Fruit fly (Drosophila melanogaster) whole organism, embryonic: Measurements from ENCODE around the gene yellow-e2.
A peak's percentile ranks its signal among the peaks of the same experiment; 100 is the strongest.

Experiments used
- Atf-2 ChIP-seq: fragments of 200-800 bp; sonication (Bioruptor generic); optimal IDR thresholded peaks from 2 replicates; lab custom pipeline; 2016; ENCODE audit warnings: missing biosample characterization, missing genetic modification characterization
- CG10209 ChIP-seq: fragments of 200-800 bp; sonication (Bioruptor generic); optimal IDR thresholded peaks from 3 replicates; lab custom pipeline; 2017; ENCODE audit warnings: missing biosample characterization, mild to moderate bottlenecking, missing genetic modification characterization, missing genetic modification reagents
- CG12744 ChIP-seq: fragments of 200-800 bp; sonication (Bioruptor generic); optimal IDR thresholded peaks from 2 replicates; lab custom pipeline; 2016; ENCODE audit warnings: missing biosample characterization, missing genetic modification characterization
- CG12769 ChIP-seq: fragments of 200-800 bp; sonication (Bioruptor generic); optimal IDR thresholded peaks from 2 replicates; lab custom pipeline; 2019; ENCODE audit warnings: missing biosample characterization, mild to moderate bottlenecking, missing genetic modification characterization, moderate library complexity
- CG12942 ChIP-seq: fragments of 200-800 bp; sonication (Bioruptor generic); optimal IDR thresholded peaks from 3 replicates; lab custom pipeline; 2016; ENCODE audit warnings: missing biosample characterization, missing genetic modification characterization
- CG1603 ChIP-seq: fragments of 200-800 bp; sonication (Bioruptor generic); optimal IDR thresholded peaks from 2 replicates; lab custom pipeline; 2019; ENCODE audit warnings: missing biosample characterization, mild to moderate bottlenecking, missing genetic modification characterization, moderate library complexity
- CG17912 ChIP-seq: fragments of 200-800 bp; sonication (Bioruptor generic); optimal IDR thresholded peaks from 2 replicates; lab custom pipeline; 2018; ENCODE audit warnings: missing biosample characterization, mild to moderate bottlenecking, missing genetic modification characterization
- CG18619 ChIP-seq: fragments of 200-800 bp; sonication (Bioruptor generic); optimal IDR thresholded peaks from 3 replicates; lab custom pipeline; 2017; ENCODE audit warnings: missing biosample characterization, mild to moderate bottlenecking, missing genetic modification characterization
- CG2116 ChIP-seq: fragments of 200-800 bp; sonication (Bioruptor generic); optimal IDR thresholded peaks from 3 replicates; lab custom pipeline; 2018; ENCODE audit warnings: missing biosample characterization, mild to moderate bottlenecking, missing genetic modification characterization
- CG2712 ChIP-seq: fragments of 200-800 bp; optimal IDR thresholded peaks from 3 replicates; lab custom pipeline; 2019; ENCODE audit warnings: missing biosample characterization, mild to moderate bottlenecking, missing genetic modification characterization, moderate library complexity
- CG2875 ChIP-seq: fragments of 200-800 bp; sonication (Bioruptor generic); optimal IDR thresholded peaks from 2 replicates; lab custom pipeline; 2017; ENCODE audit warnings: missing biosample characterization, mild to moderate bottlenecking, missing genetic modification characterization, missing genetic modification reagents
- CG34224 ChIP-seq: fragments of 200-800 bp; sonication (Bioruptor generic); IDR thresholded peaks from 3 replicates; pipeline ENCODE4 v1.3.6; 2022; ENCODE audit warnings: missing biosample characterization, missing genetic modification characterization; ENCODE audit not compliant: partially characterized antibody
- CG3995 ChIP-seq: fragments of 200-800 bp; sonication (Bioruptor generic); optimal IDR thresholded peaks from 3 replicates; lab custom pipeline; 2016; ENCODE audit warnings: missing biosample characterization, missing genetic modification characterization
- CG4282 ChIP-seq: fragments of 200-800 bp; sonication (Bioruptor generic); optimal IDR thresholded peaks from 2 replicates; lab custom pipeline; 2016; ENCODE audit warnings: missing biosample characterization, missing genetic modification characterization
- CG4617 ChIP-seq: fragments of 200-800 bp; sonication (Bioruptor generic); optimal IDR thresholded peaks from 3 replicates; lab custom pipeline; 2016; ENCODE audit warnings: missing biosample characterization, missing genetic modification characterization, borderline replicate concordance
- CG7372 ChIP-seq: fragments of 200-800 bp; sonication (Bioruptor generic); IDR thresholded peaks from 2 replicates; pipeline ENCODE4 v1.3.6; 2022; ENCODE audit warnings: missing biosample characterization, missing genetic modification characterization
- CG8478 ChIP-seq: fragments of >200 bp; optimal IDR thresholded peaks from 2 replicates; lab custom pipeline; 2018
- CG9437 ChIP-seq: fragments of 200-800 bp; sonication (Bioruptor generic); optimal IDR thresholded peaks from 2 replicates; lab custom pipeline; 2018; ENCODE audit warnings: missing biosample characterization, mild to moderate bottlenecking, missing genetic modification characterization
- Deaf1 ChIP-seq: fragments of 200-800 bp; optimal IDR thresholded peaks from 3 replicates; lab custom pipeline; 2019; ENCODE audit warnings: missing biosample characterization, mild to moderate bottlenecking, missing genetic modification characterization, moderate library complexity
- Dll ChIP-seq: fragments of 200-800 bp; sonication (Bioruptor generic); IDR thresholded peaks from 4 replicates; pipeline ENCODE4 v1.3.6; 2022; ENCODE audit warnings: missing biosample characterization, missing genetic modification characterization; ENCODE audit not compliant: partially characterized antibody
- ERR ChIP-seq: fragments of 200-800 bp; sonication (Bioruptor generic); optimal IDR thresholded peaks from 2 replicates; lab custom pipeline; 2016; ENCODE audit warnings: missing biosample characterization, missing genetic modification characterization
- GATAe ChIP-seq: fragments of 200-800 bp; sonication (Bioruptor generic); conservative IDR thresholded peaks from 2 replicates; pipeline ENCODE4 v1.3.6; 2022; ENCODE audit warnings: missing biosample characterization, missing genetic modification characterization
- Hsf ChIP-seq: fragments of 200-800 bp; sonication (Bioruptor generic); optimal IDR thresholded peaks from 3 replicates; lab custom pipeline; 2016; ENCODE audit warnings: missing biosample characterization, missing genetic modification characterization
- Jarid2 ChIP-seq: fragments of 200-800 bp; sonication (Bioruptor generic); optimal IDR thresholded peaks from 3 replicates; lab custom pipeline; 2017; ENCODE audit warnings: mild to moderate bottlenecking, missing biosample characterization, missing genetic modification reagents, missing genetic modification characterization
- Lpt ChIP-seq: fragments of >200 bp; optimal IDR thresholded peaks from 2 replicates; lab custom pipeline; 2018; ENCODE audit warnings: missing biosample characterization, missing genetic modification characterization
- MESR4 ChIP-seq: fragments of 200-800 bp; sonication (Bioruptor generic); optimal IDR thresholded peaks from 2 replicates; lab custom pipeline; 2018; ENCODE audit warnings: missing biosample characterization, mild to moderate bottlenecking, missing genetic modification characterization, moderate library complexity
- Mad ChIP-seq: fragments of 200-800 bp; sonication (Bioruptor generic); optimal IDR thresholded peaks from 2 replicates; lab custom pipeline; 2016; ENCODE audit warnings: missing biosample characterization, missing genetic modification characterization
- Max ChIP-seq: fragments of 200-800 bp; sonication (Bioruptor generic); optimal IDR thresholded peaks from 2 replicates; lab custom pipeline; 2016; ENCODE audit warnings: missing biosample characterization, mild to moderate bottlenecking, missing genetic modification characterization
- NK7.1 ChIP-seq: fragments of 200-800 bp; sonication (Bioruptor generic); optimal IDR thresholded peaks from 3 replicates; lab custom pipeline; 2016; ENCODE audit warnings: missing biosample characterization, missing genetic modification characterization
- Rfx ChIP-seq: fragments of 200-800 bp; sonication (Bioruptor generic); IDR thresholded peaks from 2 replicates; pipeline ENCODE4 v1.3.6; 2022; ENCODE audit warnings: missing biosample characterization, missing genetic modification characterization
- Scr ChIP-seq: fragments of 200-800 bp; sonication (Bioruptor generic); IDR thresholded peaks from 2 replicates; pipeline ENCODE4 v1.3.6; 2022; ENCODE audit warnings: missing biosample characterization, missing genetic modification characterization; ENCODE audit not compliant: partially characterized antibody
- abd-A ChIP-seq: fragments of 200-800 bp; sonication (Bioruptor generic); optimal IDR thresholded peaks from 3 replicates; lab custom pipeline; 2019; ENCODE audit warnings: missing biosample characterization, mild to moderate bottlenecking, missing genetic modification characterization, moderate library complexity
- btn ChIP-seq: fragments of 200-800 bp; sonication (Bioruptor generic); optimal IDR thresholded peaks from 2 replicates; lab custom pipeline; 2016; ENCODE audit warnings: missing biosample characterization, missing genetic modification characterization
- cato ChIP-seq: fragments of 200-800 bp; sonication (Bioruptor generic); optimal IDR thresholded peaks from 2 replicates; lab custom pipeline; 2016; ENCODE audit warnings: missing biosample characterization, missing genetic modification characterization, borderline replicate concordance
- cg ChIP-seq: fragments of 200-800 bp; sonication (Bioruptor generic); optimal IDR thresholded peaks from 3 replicates; lab custom pipeline; 2019; ENCODE audit warnings: missing biosample characterization, mild to moderate bottlenecking, missing genetic modification characterization, moderate library complexity
- chif ChIP-seq, 2 experiments: fragments of 200-800 bp; sonication (Bioruptor generic); optimal IDR thresholded peaks; 3 replicates each; lab custom pipeline; 2016; ENCODE audit warnings: missing biosample characterization in 2 of 2, missing genetic modification characterization in 2 of 2
- dati ChIP-seq: fragments of 200-800 bp; sonication (Bioruptor generic); IDR thresholded peaks from 2 replicates; pipeline ENCODE4 v1.3.6; 2022; ENCODE audit warnings: missing biosample characterization, missing genetic modification characterization
- dpn ChIP-seq, 2 experiments: fragments of 200-800 bp; sonication (Bioruptor generic); optimal IDR thresholded peaks; 3 replicates each; lab custom pipeline; 2016; ENCODE audit warnings: missing biosample characterization in 2 of 2, missing genetic modification characterization in 2 of 2
- esg ChIP-seq: fragments of 200-800 bp; sonication (Bioruptor generic); conservative IDR thresholded peaks from 2 replicates; pipeline ENCODE4 v1.3.6; 2022; ENCODE audit warnings: missing biosample characterization, missing genetic modification characterization
- fd96Cb ChIP-seq: fragments of 200-800 bp; sonication (Bioruptor generic); optimal IDR thresholded peaks from 2 replicates; lab custom pipeline; 2018; ENCODE audit warnings: missing biosample characterization, mild to moderate bottlenecking, missing genetic modification characterization, moderate library complexity
- gce ChIP-seq: fragments of 200-800 bp; sonication (Bioruptor generic); IDR thresholded peaks from 3 replicates; pipeline ENCODE4 v1.3.6; 2022; ENCODE audit warnings: missing biosample characterization, missing genetic modification characterization
- grau ChIP-seq: fragments of 200-800 bp; optimal IDR thresholded peaks from 3 replicates; lab custom pipeline; 2019; ENCODE audit warnings: missing biosample characterization, mild to moderate bottlenecking, missing genetic modification characterization, moderate library complexity
- hb ChIP-seq: fragments of 200-800 bp; sonication (Bioruptor generic); IDR thresholded peaks from 3 replicates; pipeline ENCODE4 v1.3.6; 2022; ENCODE audit warnings: missing biosample characterization, missing genetic modification characterization; ENCODE audit not compliant: partially characterized antibody
- maf-S ChIP-seq: fragments of 200-800 bp; sonication (Bioruptor generic); optimal IDR thresholded peaks from 2 replicates; lab custom pipeline; 2016; ENCODE audit warnings: missing biosample characterization, missing genetic modification characterization
- schlank ChIP-seq: fragments of 200-800 bp; sonication (Bioruptor generic); optimal IDR thresholded peaks from 2 replicates; lab custom pipeline; 2018; ENCODE audit warnings: missing biosample characterization, mild to moderate bottlenecking, missing genetic modification characterization
- slbo ChIP-seq: fragments of 200-800 bp; sonication (Bioruptor generic); IDR thresholded peaks from 2 replicates; pipeline ENCODE4 v1.3.6; 2022; ENCODE audit warnings: missing biosample characterization, missing genetic modification characterization
- stc ChIP-seq: fragments of 200-800 bp; sonication (Bioruptor generic); IDR thresholded peaks from 2 replicates; pipeline ENCODE4 v1.3.6; 2022; ENCODE audit warnings: missing biosample characterization, missing genetic modification characterization
- zf30C ChIP-seq: fragments of 200-800 bp; sonication (Bioruptor generic); optimal IDR thresholded peaks from 3 replicates; lab custom pipeline; 2018; ENCODE audit warnings: missing biosample characterization, mild to moderate bottlenecking, missing genetic modification characterization

Gene yellow-e2

dm6 chr3R:13366561-13367518 lies 40.0 kb downstream of the yellow-e2 start, which contains the start of gene Elp6 (continued):
- TF ChIP-seq CG8478 (lab: Kevin White, UChicago) (no peak), dpn (GFP tag; optimal IDR thresholded peaks at IDR 0.05; lab: Kevin White, UChicago) (peak; percentile 42 to 72), cg (no peak), CG2875 (GFP tag; lab: Kevin White, UChicago) (peak; percentile 34), CG17912 (GFP tag; lab: Kevin White, UChicago) (no peak), schlank (tag; lab: Kevin White, UChicago) (no peak), slbo (GFP tag; lab: Robert Waterston, UW) (peak; percentile 88), abd-A (no peak), CG3995 (GFP tag; lab: Kevin White, UChicago) (peak; percentile 25), CG4282 (GFP tag; lab: Kevin White, UChicago) (no peak), CG12744 (GFP tag; lab: Kevin White, UChicago) (peak; percentile 51), Jarid2 (peak; percentile 25), Max (GFP tag; lab: Kevin White, UChicago) (peak; percentile 38), dati (GFP tag; lab: Robert Waterston, UW) (0 out of 2 replicates have a peak, but pooled peaks have one; percentile 35), Hsf (GFP tag; lab: Kevin White, UChicago) (peak; percentile 75), CG4617 (GFP tag; lab: Kevin White, UChicago) (no peak), CG10209 (GFP tag; lab: Kevin White, UChicago) (peak; percentile 73), CG18619 (GFP tag; lab: Kevin White, UChicago) (peak; percentile 81), ERR (GFP tag; lab: Kevin White, UChicago) (no peak), Scr (GFP tag; lab: Robert Waterston, UW) (no peak), btn (GFP tag; lab: Kevin White, UChicago) (peak; percentile 16), fd96Cb (tag; lab: Kevin White, UChicago) (peak; percentile 49), CG2712 (tag; lab: Kevin White, UChicago) (peak; percentile 47), CG7372 (GFP tag; lab: Robert Waterston, UW) (peak; percentile 52; the same call in 1 of the 2 replicates), CG9437 (peak; percentile 75), Mad (GFP tag; lab: Kevin White, UChicago) (no peak), Atf-2 (GFP tag; lab: Kevin White, UChicago) (peak; percentile 58), chif (GFP tag; optimal IDR thresholded peaks at IDR 0.05; lab: Kevin White, UChicago) (peak; percentile 35 to 46), Rfx (peak; percentile 84), gce (GFP tag; lab: Robert Waterston, UW) (peak; percentile 39; the same call in 1 of the 3 replicates), Lpt (no peak), CG1603 (no peak), esg (GFP tag; lab: Robert Waterston, UW) (peak; percentile 64), stc (GFP tag; lab: Robert Waterston, UW) (peak; percentile 51), CG34224 (no peak), maf-S (peak; percentile 31), zf30C (GFP tag; lab: Kevin White, UChicago) (no peak), CG12769 (peak; percentile 34), Dll (GFP tag; lab: Robert Waterston, UW) (no peak), cato (peak; percentile 55), CG12942 (GFP tag; lab: Kevin White, UChicago) (peak; percentile 32), NK7.1 (peak; percentile 4), MESR4 (GFP tag; lab: Kevin White, UChicago) (peak; percentile 23), GATAe (GFP tag; lab: Robert Waterston, UW) (no peak), Deaf1 (tag; lab: Kevin White, UChicago) (peak; percentile 37), hb (GFP tag; lab: Robert Waterston, UW) (no peak), CG2116 (GFP tag; lab: Kevin White, UChicago) (peak; percentile 19), grau (tag; lab: Kevin White, UChicago) (peak; percentile 71)
